Fruit fly (Drosophila melanogaster) whole organism: ENCODE measurements around the gene MFS9.

ENCODE experiments used
- Dll ChIP-seq: fragments of >200 bp; optimal IDR thresholded peaks from 2 replicates; lab custom pipeline; 2017

MFS9 gene

dm6 chr3R:20464267-20464768, 48.0 kb downstream of the MFS9 start:
- no peak for TF ChIP-seq Dll (lab: Kevin White, UChicago)
